Fruit fly (Drosophila melanogaster): ENCODE data around the gene Dop1R2.

DNA sequence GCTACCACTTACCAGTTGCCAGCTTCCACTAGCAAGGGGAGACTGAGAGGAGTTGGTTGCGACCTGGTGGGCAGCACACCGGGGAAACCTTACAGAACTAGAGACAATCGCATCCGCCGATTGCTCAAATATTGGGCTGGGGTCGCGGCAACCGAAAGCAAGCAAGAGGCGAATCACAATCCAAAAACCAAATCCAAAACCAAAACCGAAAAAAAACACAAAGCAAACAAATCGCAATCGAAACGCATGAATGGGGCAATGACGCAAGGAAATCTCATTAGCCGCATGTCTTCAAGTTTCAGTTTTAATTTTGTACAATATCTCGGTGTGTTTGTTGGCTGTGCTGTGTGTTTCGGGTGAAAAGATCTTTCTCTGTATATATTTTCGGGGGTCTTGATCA is 29.4 kb upstream of the Dop1R2 start, which contains the start of gene Obp99c:
- TF ChIP-seq CG10669 (GFP tag; optimal IDR thresholded peaks at IDR 0.05) (no peak), Lpt (GFP tag; optimal IDR thresholded peaks at IDR 0.05) (no peak), Eip78C (GFP tag) (no peak), CG32006 (GFP tag; optimal IDR thresholded peaks at IDR 0.05) (no peak), Eip93F (GFP tag; optimal IDR thresholded peaks at IDR 0.05) (no peak), topi (GFP tag; optimal IDR thresholded peaks at IDR 0.05) (no peak), CG1621 (tag; optimal IDR thresholded peaks at IDR 0.05) (no peak), CG34406 (GFP tag; optimal IDR thresholded peaks at IDR 0.05) (no peak), CG3032 (tag; optimal IDR thresholded peaks at IDR 0.05) (no peak)
